Fruit fly (Drosophila melanogaster): Measurements from ENCODE around the gene CG32655.

CG32655 gene

DNA sequence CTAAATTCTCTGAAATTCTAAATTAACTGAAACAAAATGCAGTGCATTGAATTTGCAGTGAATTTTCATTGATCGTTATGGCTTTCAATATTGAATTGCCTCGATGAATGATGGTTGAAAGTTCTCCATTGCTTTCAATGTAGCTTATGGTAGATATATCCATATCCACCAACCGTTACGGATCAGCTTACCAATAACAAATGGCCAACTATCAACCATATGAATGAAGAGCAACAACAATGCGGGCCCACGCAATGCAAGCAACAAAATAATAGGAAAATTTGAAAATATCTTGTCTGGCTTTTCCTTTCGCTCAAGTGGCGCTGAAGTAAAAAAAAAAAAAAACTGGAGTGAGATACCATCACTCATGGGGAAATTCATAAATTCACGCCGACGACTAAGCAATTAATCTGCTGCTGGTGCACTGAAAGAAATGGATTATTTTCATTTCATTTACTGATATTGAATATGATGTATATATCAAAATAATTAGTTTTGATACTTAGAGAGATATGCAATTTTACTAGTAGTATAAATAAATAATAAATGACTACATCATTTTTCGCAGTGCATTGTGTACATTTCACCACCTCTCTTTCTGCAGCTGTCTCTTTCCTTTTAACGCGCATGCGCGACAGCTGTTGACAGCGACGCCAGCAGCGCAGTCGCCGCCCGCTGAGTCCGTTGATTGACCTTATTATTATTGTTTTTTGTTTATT lies 33.6 kb downstream of the CG32655 start (continued):
- TF ChIP-seq sens-2 (GFP tag; IDR thresholded peaks at IDR 0.05) = peak; percentile 81
- TF ChIP-seq schlank (tag; optimal IDR thresholded peaks at IDR 0.05) = no peak
- peak; percentile 79 for TF ChIP-seq grau (tag; optimal IDR thresholded peaks at IDR 0.05)
- TF ChIP-seq CG9609 (GFP tag; optimal IDR thresholded peaks at IDR 0.05) = peak; percentile 15
- peak; percentile 56 for TF ChIP-seq Usf (GFP tag; optimal IDR thresholded peaks at IDR 0.05)
- TF ChIP-seq E2f1 (GFP tag; IDR thresholded peaks at IDR 0.05) = peak; percentile 76
- 0 out of 4 replicates have a peak, but pooled peaks have one; percentile 18 for TF ChIP-seq Dll (GFP tag; IDR thresholded peaks at IDR 0.05; ENCODE audit: partially characterized antibody)
- TF ChIP-seq yki (optimal IDR thresholded peaks at IDR 0.05) = no peak
- TF ChIP-seq CG31365 (tag; optimal IDR thresholded peaks at IDR 0.05) = no peak
- TF ChIP-seq CG12769 (tag; optimal IDR thresholded peaks at IDR 0.05) = peak; percentile 42
- no peak for TF ChIP-seq HLHmδ (GFP tag; optimal IDR thresholded peaks at IDR 0.05)
- no peak for TF ChIP-seq MESR4 (GFP tag; optimal IDR thresholded peaks at IDR 0.05)
- TF ChIP-seq Myb (GFP tag; optimal IDR thresholded peaks at IDR 0.05) = no peak
- no peak for TF ChIP-seq CG7745 (tag; optimal IDR thresholded peaks at IDR 0.05)
- TF ChIP-seq org-1 (GFP tag; optimal IDR thresholded peaks at IDR 0.05) = peak; percentile 78
- peak; percentile 25 for TF ChIP-seq Antp (GFP tag; optimal IDR thresholded peaks at IDR 0.05)
- TF ChIP-seq prd (optimal IDR thresholded peaks at IDR 0.05) = no peak
- peak; percentile 90 for TF ChIP-seq prd (GFP tag; IDR thresholded peaks at IDR 0.05)
- TF ChIP-seq az2 (GFP tag; optimal IDR thresholded peaks at IDR 0.05) = peak; percentile 83
- no peak for TF ChIP-seq mam (GFP tag; optimal IDR thresholded peaks at IDR 0.05)
- TF ChIP-seq Drgx (GFP tag; IDR thresholded peaks at IDR 0.05) = peak; percentile 52
- peak; percentile 54 for TF ChIP-seq CG13123 (GFP tag; optimal IDR thresholded peaks at IDR 0.05)
- TF ChIP-seq tll (GFP tag; optimal IDR thresholded peaks at IDR 0.05) = no peak
- peak; percentile 54 for TF ChIP-seq lilli (GFP tag; optimal IDR thresholded peaks at IDR 0.05)
- no peak for TF ChIP-seq CG9932 (GFP tag; IDR thresholded peaks at IDR 0.05)
- TF ChIP-seq pb (GFP tag; optimal IDR thresholded peaks at IDR 0.05) = no peak
- TF ChIP-seq vvl (GFP tag; IDR thresholded peaks at IDR 0.05) = peak; percentile 93
- TF ChIP-seq dimm (GFP tag; IDR thresholded peaks at IDR 0.05) = peak; percentile 46; the same call in 1 of the 2 replicates
- peak; percentile 41 for TF ChIP-seq jumu (GFP tag; optimal IDR thresholded peaks at IDR 0.05)
- peak; percentile 70 for TF ChIP-seq sob (GFP tag; IDR thresholded peaks at IDR 0.05)
- TF ChIP-seq pum (GFP tag; optimal IDR thresholded peaks at IDR 0.05) = peak; percentile 43
- peak; percentile 60 for TF ChIP-seq CG6654 (GFP tag; optimal IDR thresholded peaks at IDR 0.05)
- peak; percentile 11 for TF ChIP-seq run (tag; optimal IDR thresholded peaks at IDR 0.05)
- TF ChIP-seq Bteb2 (GFP tag; optimal IDR thresholded peaks at IDR 0.05) = peak; percentile 12
- TF ChIP-seq NFAT (GFP tag; IDR thresholded peaks at IDR 0.05) = no peak
- TF ChIP-seq CG6683 (GFP tag; optimal IDR thresholded peaks at IDR 0.05) = peak; percentile 17
- TF ChIP-seq bcd (GFP tag; optimal IDR thresholded peaks at IDR 0.05) = peak; percentile 73
- TF ChIP-seq CG31224 (GFP tag; IDR thresholded peaks at IDR 0.05) = no peak
- TF ChIP-seq H2.0 (GFP tag; IDR thresholded peaks at IDR 0.05) = peak; percentile 71
- peak; percentile 80 for TF ChIP-seq Hr3 (GFP tag; optimal IDR thresholded peaks at IDR 0.05)
- 0 out of 2 replicates have a peak, but pooled peaks have one; percentile 8 for TF ChIP-seq cas (GFP tag; IDR thresholded peaks at IDR 0.05)
- no peak for TF ChIP-seq pzg (GFP tag; optimal IDR thresholded peaks at IDR 0.05)
- TF ChIP-seq h (optimal IDR thresholded peaks at IDR 0.05) = no peak
- peak; percentile 55 for TF ChIP-seq trh (GFP tag; optimal IDR thresholded peaks at IDR 0.05)
- TF ChIP-seq CG18599 (GFP tag; optimal IDR thresholded peaks at IDR 0.05) = peak; percentile 45
- no peak for TF ChIP-seq disco-r (GFP tag; optimal IDR thresholded peaks at IDR 0.05)
- peak; percentile 84 for TF ChIP-seq Ets65A (GFP tag)
- peak; percentile 51 for TF ChIP-seq B-H1 (GFP tag; IDR thresholded peaks at IDR 0.05)
- TF ChIP-seq sc (optimal IDR thresholded peaks at IDR 0.05) = no peak
- peak; percentile 67 for TF ChIP-seq sc (GFP tag; optimal IDR thresholded peaks at IDR 0.05)
- TF ChIP-seq ftz-f1 (GFP tag; optimal IDR thresholded peaks at IDR 0.05) = no peak
- TF ChIP-seq mld (GFP tag; IDR thresholded peaks at IDR 0.05; ENCODE audit: partially characterized antibody) = no peak

Measured in whole organism, embryonic.